Fruit fly (Drosophila melanogaster): ENCODE data around the gene Rim.

dm6 chr3R:17943359-17944232 lies 27.2 kb upstream of the Rim start:
- TF ChIP-seq pad (GFP tag; optimal IDR thresholded peaks at IDR 0.05) (no peak), cnc (optimal IDR thresholded peaks at IDR 0.05) (no peak), CG33017 (tag; optimal IDR thresholded peaks at IDR 0.05) (peak; percentile 41), cic (GFP tag; optimal IDR thresholded peaks at IDR 0.05) (no peak), CG11617 (GFP tag; optimal IDR thresholded peaks at IDR 0.05) (no peak), kay (GFP tag; ENCODE audit: borderline replicate concordance) (no peak)

Data from whole organism, adult.